Fruit fly (Drosophila melanogaster): ENCODE data around the gene CG42526.

CG42526 gene

DNA sequence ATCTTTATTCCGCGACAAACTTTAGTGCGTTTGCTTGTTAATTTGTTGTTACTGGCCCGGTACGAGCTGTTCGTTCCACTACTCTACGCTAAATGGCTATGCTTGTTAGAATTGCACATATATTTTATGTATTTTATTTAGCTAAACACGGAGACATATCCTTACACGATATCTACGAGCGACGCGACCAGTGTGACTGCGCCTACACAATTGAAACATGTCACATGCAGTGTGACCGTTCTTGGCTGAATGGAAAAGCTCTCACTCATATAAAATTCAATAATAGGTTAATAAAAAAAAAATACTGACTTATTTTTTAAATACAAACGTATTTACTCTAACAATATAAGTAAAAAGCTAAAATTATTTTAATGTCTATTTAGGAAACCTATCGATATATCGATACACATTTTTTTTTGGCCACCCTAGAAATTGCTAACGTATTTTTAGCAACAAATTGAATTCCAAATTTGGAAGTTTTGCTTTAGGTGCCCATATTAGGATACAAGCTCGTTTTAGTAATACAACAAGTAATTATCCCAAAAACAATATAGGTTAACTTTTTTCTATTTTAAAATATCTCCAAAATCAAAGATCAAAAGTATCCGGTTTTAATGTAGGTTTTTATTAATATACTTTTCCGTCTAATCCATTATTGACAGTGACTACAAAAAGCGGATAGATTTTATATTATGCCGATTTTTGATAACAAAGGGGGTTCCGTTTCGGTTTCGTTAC lies 36.0 kb downstream of the CG42526 start, which contains the start of gene CG4080 (continued):
- peak; percentile 76 for TF ChIP-seq vnd (GFP tag; IDR thresholded peaks at IDR 0.05; ENCODE audit: partially characterized antibody)
- TF ChIP-seq CG9437 (GFP tag; optimal IDR thresholded peaks at IDR 0.05): peak; percentile 54
- peak; percentile 34 for TF ChIP-seq Dp (GFP tag; optimal IDR thresholded peaks at IDR 0.05)
- no peak; the same call in 2 of the 3 replicates for TF ChIP-seq zen2 (GFP tag; IDR thresholded peaks at IDR 0.05; ENCODE audit: partially characterized antibody)
- TF ChIP-seq inv (GFP tag; IDR thresholded peaks at IDR 0.05; ENCODE audit: partially characterized antibody): peak; percentile 73
- peak; percentile 15 for TF ChIP-seq Abd-B (GFP tag; optimal IDR thresholded peaks at IDR 0.05)
- TF ChIP-seq D19B (GFP tag; optimal IDR thresholded peaks at IDR 0.05): no peak
- no peak for TF ChIP-seq Taf1 (GFP tag; IDR thresholded peaks at IDR 0.05)
- TF ChIP-seq lbe (GFP tag; optimal IDR thresholded peaks at IDR 0.05): peak; percentile 63
- TF ChIP-seq CG12299 (tag; optimal IDR thresholded peaks at IDR 0.05): peak; percentile 10
- TF ChIP-seq gce (GFP tag; IDR thresholded peaks at IDR 0.05): 0 out of 3 replicates have a peak, but pooled peaks have one; percentile 5
- TF ChIP-seq CG12236 (GFP tag; optimal IDR thresholded peaks at IDR 0.05): no peak
- peak in 1 of 2 experiments; percentile 53 for TF ChIP-seq eve (GFP tag; optimal IDR thresholded peaks at IDR 0.05)
- TF ChIP-seq B-H2 (GFP tag; optimal IDR thresholded peaks at IDR 0.05): peak; percentile 61
- TF ChIP-seq CG9876 (GFP tag; optimal IDR thresholded peaks at IDR 0.05): no peak
- TF ChIP-seq Ptx1 (GFP tag; IDR thresholded peaks at IDR 0.05): no peak
- TF ChIP-seq CG17385 (GFP tag; optimal IDR thresholded peaks at IDR 0.05): peak; percentile 8
- no peak for TF ChIP-seq CG10366 (GFP tag; IDR thresholded peaks at IDR 0.05)
- peak; percentile 37 for TF ChIP-seq unpg (GFP tag; optimal IDR thresholded peaks at IDR 0.05)
- peak; percentile 39; the same call in 1 of the 3 replicates for TF ChIP-seq CG17361 (GFP tag; IDR thresholded peaks at IDR 0.05)
- TF ChIP-seq CG3163 (GFP tag; optimal IDR thresholded peaks at IDR 0.05): no peak
- no peak for TF ChIP-seq CG8359 (GFP tag; optimal IDR thresholded peaks at IDR 0.05; ENCODE audit: borderline replicate concordance)
- TF ChIP-seq CG3838 (GFP tag; optimal IDR thresholded peaks at IDR 0.05): peak; percentile 15
- no peak for TF ChIP-seq CG8944 (GFP tag; optimal IDR thresholded peaks at IDR 0.05)
- TF ChIP-seq Six4 (GFP tag; optimal IDR thresholded peaks at IDR 0.05): no peak
- peak; percentile 11 for TF ChIP-seq CG4854 (GFP tag; optimal IDR thresholded peaks at IDR 0.05)
- no peak for TF ChIP-seq CG1024 (GFP tag; IDR thresholded peaks at IDR 0.05)
- no peak for TF ChIP-seq Rx (GFP tag; IDR thresholded peaks at IDR 0.05)
- TF ChIP-seq fd102C (GFP tag; optimal IDR thresholded peaks at IDR 0.05): no peak
- TF ChIP-seq Doc3 (GFP tag; IDR thresholded peaks at IDR 0.05; ENCODE audit: partially characterized antibody): peak; percentile 84
- TF ChIP-seq hbn (GFP tag; IDR thresholded peaks at IDR 0.05; ENCODE audit: partially characterized antibody): peak; percentile 75
- peak; percentile 81 for TF ChIP-seq Lhr (GFP tag; optimal IDR thresholded peaks at IDR 0.05)
- TF ChIP-seq fu2 (GFP tag; optimal IDR thresholded peaks at IDR 0.05): no peak
- TF ChIP-seq usp (GFP tag; optimal IDR thresholded peaks at IDR 0.05): no peak
- TF ChIP-seq abd-A (tag; optimal IDR thresholded peaks at IDR 0.05): peak; percentile 3
- no peak for TF ChIP-seq slp2 (GFP tag; optimal IDR thresholded peaks at IDR 0.05)
- TF ChIP-seq gcm (GFP tag; optimal IDR thresholded peaks at IDR 0.05): peak; percentile 11
- no peak for TF ChIP-seq CG31388 (GFP tag; optimal IDR thresholded peaks at IDR 0.05)
- no peak for TF ChIP-seq HHEX (GFP tag; optimal IDR thresholded peaks at IDR 0.05)
- TF ChIP-seq Myb (GFP tag; optimal IDR thresholded peaks at IDR 0.05): peak; percentile 63
- peak; percentile 84 for TF ChIP-seq knrl (GFP tag; IDR thresholded peaks at IDR 0.05; ENCODE audit: partially characterized antibody)
- TF ChIP-seq otp (GFP tag; IDR thresholded peaks at IDR 0.05): peak; percentile 27; the same call in 1 of the 3 replicates
- TF ChIP-seq ab (GFP tag; optimal IDR thresholded peaks at IDR 0.05): no peak
- TF ChIP-seq CkIIα-i1 (GFP tag; IDR thresholded peaks at IDR 0.05): no peak
- TF ChIP-seq ken (GFP tag; IDR thresholded peaks at IDR 0.05): no peak
- TF ChIP-seq Hmx (GFP tag; optimal IDR thresholded peaks at IDR 0.05): peak; percentile 9
- TF ChIP-seq CHES-1-like (GFP tag; optimal IDR thresholded peaks at IDR 0.05): no peak
- no peak for TF ChIP-seq Hey (tag; optimal IDR thresholded peaks at IDR 0.05)
- TF ChIP-seq CG3281 (GFP tag; optimal IDR thresholded peaks at IDR 0.05): no peak
